Worm (Caenorhabditis elegans) whole organism, L1 larva: ENCODE data around the gene clic-1.
A peak's percentile ranks its signal among the peaks of the same experiment; 100 is the strongest.

Source experiments
- C34B4.2 ChIP-seq: sonication (generic microtip); optimal IDR thresholded peaks from 2 replicates; lab custom pipeline; 2017; ENCODE audit warnings: mild to moderate bottlenecking, missing genetic modification characterization, missing compliant biosample characterization
- aha-1 ChIP-seq: fragments of 150-350 bp; optimal IDR thresholded peaks from 2 replicates; lab custom pipeline; 2014; ENCODE audit warnings: missing biosample characterization, missing genetic modification characterization
- alr-1 ChIP-seq: fragments of 200-800 bp; sonication (Bioruptor generic); optimal IDR thresholded peaks from 2 replicates; lab custom pipeline; 2018; ENCODE audit warnings: borderline replicate concordance, mild to moderate bottlenecking, missing genetic modification characterization, missing compliant biosample characterization
- aly-2 ChIP-seq: fragments of 150-350 bp; optimal IDR thresholded peaks from 2 replicates; lab custom pipeline; 2014; ENCODE audit warnings: missing biosample characterization, missing genetic modification characterization
- ama-1 ChIP-seq: fragments of 150-350 bp; optimal IDR thresholded peaks from 2 replicates; lab custom pipeline; 2014
- blmp-1 ChIP-seq: fragments of 150-350 bp; optimal IDR thresholded peaks from 2 replicates; lab custom pipeline; 2014; ENCODE audit warnings: missing biosample characterization, missing genetic modification characterization
- ceh-8 ChIP-seq: fragments of 200-800 bp; sonication (Bioruptor generic); optimal IDR thresholded peaks from 2 replicates; lab custom pipeline; 2018; ENCODE audit warnings: mild to moderate bottlenecking, missing genetic modification characterization, moderate library complexity, missing compliant biosample characterization
- dpl-1 ChIP-seq, 3 experiments: fragments of 150-350 bp in 2 of 3; sonication (generic microtip) in 1 of 3; optimal IDR thresholded peaks; 2 replicates each; lab custom pipeline; 2014 to 2017; ENCODE audit warnings: missing biosample characterization in 3 of 3, missing genetic modification characterization in 3 of 3, missing genetic modification reagents in 3 of 3
- dsc-1 ChIP-seq: sonication (generic microtip); optimal IDR thresholded peaks from 2 replicates; lab custom pipeline; 2016; ENCODE audit warnings: mild to moderate bottlenecking, missing genetic modification characterization, missing compliant biosample characterization
- efl-1 ChIP-seq, 4 experiments: fragments of 150-350 bp; optimal IDR thresholded peaks in 3 of 4; peaks in 1 of 4; 1 replicate in 1 of 4; 2 replicates in 3 of 4; lab custom pipeline; 2014; ENCODE audit warnings: missing biosample characterization in 2 of 4, missing genetic modification characterization in 2 of 4, missing genetic modification reagents in 2 of 4
- egl-13 ChIP-seq: sonication (generic microtip); optimal IDR thresholded peaks from 2 replicates; lab custom pipeline; 2016; ENCODE audit warnings: missing genotype, missing genetic modification reagents, missing genetic modification characterization, missing compliant biosample characterization
- egl-27 ChIP-seq, 2 experiments: fragments of 150-350 bp in 1 of 2; sonication (generic microtip); optimal IDR thresholded peaks; 3 replicates each; lab custom pipeline; 2017 to 2018; ENCODE audit warnings: missing biosample characterization in 2 of 2, missing genetic modification characterization in 2 of 2, missing genetic modification reagents in 2 of 2
- elt-2 ChIP-seq: sonication (generic microtip); optimal IDR thresholded peaks from 2 replicates; lab custom pipeline; 2016; ENCODE audit warnings: missing genetic modification characterization, mild to moderate bottlenecking, inconsistent platforms, missing compliant biosample characterization, missing genetic modification reagents
- elt-3 ChIP-seq, 6 experiments: fragments of 150-350 bp in 1 of 6; sonication (generic microtip); optimal IDR thresholded peaks; 2 replicates each; lab custom pipeline; 2017 to 2018; ENCODE audit warnings: missing biosample characterization in 6 of 6, missing genetic modification characterization in 6 of 6, inconsistent platforms in 1 of 6
- fos-1 ChIP-seq: fragments of 150-350 bp; optimal IDR thresholded peaks from 2 replicates; lab custom pipeline; 2014; ENCODE audit warnings: missing biosample characterization, missing genetic modification characterization
- isw-1 ChIP-seq: fragments of 200-800 bp; sonication (Bioruptor generic); IDR thresholded peaks from 2 replicates; pipeline ENCODE4 v1.3.6; 2022; ENCODE audit warnings: missing genetic modification characterization, missing compliant biosample characterization
- jun-1 ChIP-seq: fragments of 150-350 bp; optimal IDR thresholded peaks from 2 replicates; lab custom pipeline; 2014; ENCODE audit warnings: missing biosample characterization, missing genetic modification reagents, missing genetic modification characterization
- lin-14 ChIP-seq: fragments of 200-800 bp; sonication (Bioruptor generic); optimal IDR thresholded peaks from 2 replicates; lab custom pipeline; 2018; ENCODE audit warnings: mild to moderate bottlenecking, missing genetic modification characterization, moderate library complexity, missing compliant biosample characterization
- lin-15B ChIP-seq: fragments of 150-350 bp; sonication (generic microtip); optimal IDR thresholded peaks from 3 replicates; lab custom pipeline; 2014; ENCODE audit warnings: missing biosample characterization, missing genetic modification characterization
- lin-39 ChIP-seq: fragments of 150-350 bp; optimal IDR thresholded peaks from 2 replicates; lab custom pipeline; 2014; ENCODE audit warnings: missing biosample characterization, missing genetic modification reagents, missing genetic modification characterization
- lir-3 ChIP-seq: sonication (generic microtip); optimal IDR thresholded peaks from 2 replicates; lab custom pipeline; 2016; ENCODE audit warnings: mild to moderate bottlenecking, missing genetic modification characterization, moderate library complexity, missing compliant biosample characterization; ENCODE audit not compliant: poor library complexity
- mef-2 ChIP-seq: fragments of 150-350 bp; optimal IDR thresholded peaks from 2 replicates; lab custom pipeline; 2014; ENCODE audit warnings: missing biosample characterization, missing genetic modification characterization
- nhr-19 ChIP-seq: fragments of 200-800 bp; sonication (Bioruptor generic); conservative IDR thresholded peaks from 2 replicates; pipeline ENCODE4 v1.3.6; 2022; ENCODE audit warnings: missing genetic modification characterization, missing compliant biosample characterization
- nhr-20 ChIP-seq: sonication (generic microtip); optimal IDR thresholded peaks from 2 replicates; lab custom pipeline; 2016; ENCODE audit warnings: mild to moderate bottlenecking, missing genetic modification characterization, missing compliant biosample characterization
- nhr-47 ChIP-seq: sonication (generic microtip); optimal IDR thresholded peaks from 2 replicates; lab custom pipeline; 2016; ENCODE audit warnings: mild to moderate bottlenecking, missing genetic modification characterization, moderate library complexity, missing compliant biosample characterization
- nhr-71 ChIP-seq: sonication (generic microtip); optimal IDR thresholded peaks from 2 replicates; lab custom pipeline; 2016; ENCODE audit warnings: mild to moderate bottlenecking, missing genetic modification characterization, moderate library complexity, missing compliant biosample characterization
- nhr-76 ChIP-seq: sonication (generic microtip); optimal IDR thresholded peaks from 2 replicates; lab custom pipeline; 2017; ENCODE audit warnings: missing biosample characterization, missing genetic modification characterization
- nhr-77 ChIP-seq: fragments of 150-350 bp; optimal IDR thresholded peaks from 2 replicates; lab custom pipeline; 2014; ENCODE audit warnings: missing biosample characterization, missing genetic modification characterization
- nhr-84 ChIP-seq: sonication (generic microtip); optimal IDR thresholded peaks from 2 replicates; lab custom pipeline; 2017; ENCODE audit warnings: missing biosample characterization, missing genetic modification characterization
- nhr-85 ChIP-seq: sonication (generic microtip); peaks from one replicate; lab custom pipeline; 2016; ENCODE audit warnings: missing genetic modification characterization, inconsistent platforms, missing compliant biosample characterization
- nhr-90 ChIP-seq: sonication (generic microtip); optimal IDR thresholded peaks from 2 replicates; lab custom pipeline; 2016; ENCODE audit warnings: mild to moderate bottlenecking, missing genetic modification characterization, missing compliant biosample characterization; ENCODE audit not compliant: poor library complexity
- swsn-7 ChIP-seq: sonication (generic microtip); optimal IDR thresholded peaks from 2 replicates; lab custom pipeline; 2016; ENCODE audit warnings: missing genetic modification characterization, missing compliant biosample characterization
- tbx-2 ChIP-seq: sonication (generic microtip); optimal IDR thresholded peaks from 2 replicates; lab custom pipeline; 2016; ENCODE audit warnings: missing genetic modification characterization, missing compliant biosample characterization
- unc-30 ChIP-seq: sonication (generic microtip); optimal IDR thresholded peaks from 2 replicates; lab custom pipeline; 2017; ENCODE audit warnings: missing biosample characterization, missing genetic modification characterization
- unc-62 ChIP-seq: fragments of 150-350 bp; optimal IDR thresholded peaks from 2 replicates; lab custom pipeline; 2014; ENCODE audit warnings: missing biosample characterization, missing genetic modification reagents, missing genetic modification characterization
- unc-86 ChIP-seq: sonication (generic microtip); optimal IDR thresholded peaks from 2 replicates; lab custom pipeline; 2016; ENCODE audit warnings: missing genetic modification characterization, missing compliant biosample characterization
- xbp-1 ChIP-seq: sonication (generic microtip); optimal IDR thresholded peaks from 2 replicates; lab custom pipeline; 2016; ENCODE audit warnings: missing genetic modification characterization, missing compliant biosample characterization
- zag-1 ChIP-seq: fragments of 150-350 bp; optimal IDR thresholded peaks from 2 replicates; lab custom pipeline; 2014; ENCODE audit warnings: missing biosample characterization, missing genetic modification characterization
- zip-4 ChIP-seq: fragments of 200-800 bp; sonication (Bioruptor generic); optimal IDR thresholded peaks from 2 replicates; lab custom pipeline; 2018; ENCODE audit warnings: mild to moderate bottlenecking, missing genetic modification characterization, moderate library complexity, missing compliant biosample characterization
- ztf-11 ChIP-seq, 2 experiments: sonication (generic microtip); optimal IDR thresholded peaks; 2 replicates each; lab custom pipeline; 2016 to 2017; ENCODE audit warnings: missing genetic modification characterization in 2 of 2, missing biosample characterization in 1 of 2, missing compliant biosample characterization in 1 of 2

Gene clic-1

DNA sequence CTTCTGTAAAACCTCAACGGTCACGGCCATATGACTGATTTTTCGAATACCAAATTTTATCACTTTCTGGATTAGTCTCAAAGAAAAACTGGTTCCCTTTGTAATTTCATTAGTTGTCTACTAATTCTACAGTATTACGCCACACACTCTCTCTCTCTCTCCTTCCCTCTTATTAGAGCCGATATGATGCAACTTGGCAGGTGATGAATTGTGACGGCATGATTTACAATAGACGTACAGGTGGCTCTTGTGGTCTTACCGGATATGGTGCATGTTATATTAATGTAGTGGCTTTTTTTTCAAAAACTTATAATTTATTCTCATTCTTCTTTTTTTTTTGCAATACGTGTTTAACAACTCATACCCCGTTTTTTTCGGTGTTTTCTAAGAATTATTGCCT lies 7.2 kb upstream of the clic-1 start:
- TF ChIP-seq blmp-1 (tag; lab: Kevin White, UChicago) (peak; percentile 2), aha-1 (tag; lab: Kevin White, UChicago) (no peak)

DNA sequence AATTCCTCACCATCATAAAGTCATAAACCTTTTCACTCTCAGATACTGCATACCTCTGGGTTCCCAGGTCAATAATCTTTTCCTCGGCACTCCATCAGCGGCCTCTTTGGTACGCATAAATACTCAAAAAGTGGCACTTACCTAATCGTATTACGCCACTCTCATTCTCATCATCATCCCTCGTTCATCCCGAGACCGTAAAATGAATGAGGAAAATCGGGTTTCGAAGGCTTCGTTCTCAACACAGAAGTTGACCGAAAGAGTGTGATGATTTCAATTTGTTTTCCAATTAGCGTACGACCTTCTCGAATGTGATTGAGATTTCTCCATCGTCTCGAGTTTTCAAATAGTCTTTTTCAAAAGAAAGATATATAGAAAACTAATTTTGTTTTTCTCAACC lies 5.2 kb upstream of the clic-1 start:
- TF ChIP-seq unc-62 (GFP tag; lab: Kevin White, UChicago) (no peak), aha-1 (tag; lab: Kevin White, UChicago) (no peak), ztf-11 (tag; optimal IDR thresholded peaks at IDR 0.05; lab: Kevin White, UChicago) (no peak), fos-1 (tag; lab: Kevin White, UChicago) (no peak), nhr-76 (tag; lab: Kevin White, UChicago) (no peak), nhr-19 (GFP tag; lab: Robert Waterston, UW) (no peak), elt-3 (tag; optimal IDR thresholded peaks at IDR 0.05; lab: Kevin White, UChicago) (no peak), nhr-85 (tag; lab: Kevin White, UChicago) (peak; percentile 47), aly-2 (tag; lab: Kevin White, UChicago) (no peak), ama-1 (lab: Kevin White, UChicago) (no peak), blmp-1 (tag; lab: Kevin White, UChicago) (peak; percentile 28)

- no peak for TF ChIP-seq lin-15B (tag; lab: Kevin White, UChicago)
- TF ChIP-seq lir-3 (tag; lab: Kevin White, UChicago), result no peak
- TF ChIP-seq lin-39 (tag; lab: Kevin White, UChicago), result no peak
- TF ChIP-seq egl-13 (tag; lab: Kevin White, UChicago), result no peak
- no peak for TF ChIP-seq zag-1
- no peak for TF ChIP-seq jun-1 (tag; lab: Kevin White, UChicago)
- no peak for TF ChIP-seq nhr-71 (tag; lab: Kevin White, UChicago)
- TF ChIP-seq dsc-1 (tag; lab: Kevin White, UChicago), result no peak
- TF ChIP-seq lin-14, result no peak
- TF ChIP-seq blmp-1 (tag; lab: Kevin White, UChicago), result no peak
- no peak for TF ChIP-seq nhr-90 (tag; lab: Kevin White, UChicago)
- no peak for TF ChIP-seq nhr-76 (tag; lab: Kevin White, UChicago)
- no peak for TF ChIP-seq unc-86 (tag; lab: Kevin White, UChicago)
- no peak for TF ChIP-seq unc-30 (tag; lab: Kevin White, UChicago)
- no peak for TF ChIP-seq elt-2 (tag; lab: Kevin White, UChicago)
- TF ChIP-seq ama-1 (lab: Kevin White, UChicago), result no peak
- TF ChIP-seq isw-1 (GFP tag; lab: Robert Waterston, UW), result no peak
Measured at ce11 chrV:7737710-7738109, 3.0 kb upstream of the clic-1 start, which contains the start of gene srr-9. Gene srr-9 (plus strand): TSS chrV:7738010.

ce11 chrV:7735319-7735718 lies 608 bp upstream of the clic-1 start, which contains the start of gene srr-10:
Gene srr-10 (plus strand): TSS chrV:7735619.
- TF ChIP-seq nhr-19 (GFP tag; lab: Robert Waterston, UW) (no peak), efl-1 (optimal IDR thresholded peaks at IDR 0.05; lab: Kevin White, UChicago) (no peak), efl-1 (GFP tag; optimal IDR thresholded peaks at IDR 0.05 in 1 of 2; lab: Kevin White, UChicago) (peak in 1 of 2 experiments; percentile 34)
- TF ChIP-seq, all 84 proteins: peak for 1

DNA sequence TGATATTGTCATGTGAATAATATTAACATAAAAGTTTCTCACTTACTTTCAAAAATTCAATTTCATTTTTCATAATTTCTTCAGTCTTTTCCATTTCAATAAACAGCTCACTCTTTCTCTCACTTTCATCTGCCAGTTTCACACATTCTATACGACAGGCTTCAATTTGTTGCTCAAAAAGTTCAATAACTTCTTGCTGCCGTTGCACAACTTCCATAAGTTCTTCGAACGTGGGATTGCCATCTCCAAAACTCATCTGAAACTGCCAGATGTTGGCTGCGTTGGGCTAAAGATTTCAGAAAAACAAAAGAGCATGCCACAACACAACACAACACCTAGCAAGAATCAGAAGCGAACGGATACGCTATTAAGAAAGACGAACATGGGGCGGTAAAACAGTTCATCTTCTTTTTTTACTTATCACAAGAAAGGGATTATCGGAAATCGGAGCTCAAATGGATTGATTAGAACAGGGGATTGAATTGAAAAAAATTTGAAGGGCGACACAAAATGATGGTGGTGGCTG lies 1.4 kb downstream of the clic-1 start:
- TF ChIP-seq unc-86 (tag; lab: Kevin White, UChicago) (no peak), ama-1 (lab: Kevin White, UChicago) (peak; percentile 52), ceh-8 (GFP tag; lab: Kevin White, UChicago) (no peak)

DNA sequence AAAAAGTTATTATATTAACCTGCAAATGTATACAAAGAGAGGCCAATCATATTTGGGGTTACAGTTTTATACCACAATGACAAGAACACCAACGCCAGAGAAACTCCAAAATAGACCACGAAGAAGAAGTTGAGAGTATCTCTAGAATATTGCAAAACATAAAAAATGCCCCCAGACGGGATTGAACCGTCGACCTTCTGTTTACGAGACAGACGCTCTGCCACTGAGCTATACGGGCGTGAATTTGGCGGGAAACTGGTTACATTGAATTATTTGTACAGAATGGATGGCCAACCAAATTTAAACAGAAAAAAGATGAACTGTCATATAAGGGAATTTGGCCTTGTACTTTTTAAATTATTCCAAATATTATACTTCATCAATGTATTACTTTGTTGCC lies 4.2 kb downstream of the clic-1 start:
- TF ChIP-seq nhr-20 (tag; lab: Kevin White, UChicago) (peak; percentile 67), tbx-2 (peak; percentile 32), egl-27 (tag; optimal IDR thresholded peaks at IDR 0.05; lab: Kevin White, UChicago) (no peak), mef-2 (tag; lab: Kevin White, UChicago) (no peak), dpl-1 (GFP tag; optimal IDR thresholded peaks at IDR 0.05; lab: Kevin White, UChicago) (peak; percentile 61 to 65 (median 64)), zip-4 (no peak), swsn-7 (tag; lab: Kevin White, UChicago) (peak; percentile 56), ztf-11 (tag; optimal IDR thresholded peaks at IDR 0.05; lab: Kevin White, UChicago) (no peak), nhr-47 (tag; lab: Kevin White, UChicago) (peak; percentile 59), alr-1 (tag; lab: Kevin White, UChicago) (no peak), lin-15B (tag; lab: Kevin White, UChicago) (no peak), C34B4.2 (tag; lab: Kevin White, UChicago) (no peak), jun-1 (tag; lab: Kevin White, UChicago) (no peak), xbp-1 (tag; lab: Kevin White, UChicago) (peak; percentile 32), blmp-1 (tag; lab: Kevin White, UChicago) (peak; percentile 32), egl-13 (tag; lab: Kevin White, UChicago) (no peak), nhr-77 (tag; lab: Kevin White, UChicago) (peak; percentile 42), nhr-84 (tag; lab: Kevin White, UChicago) (no peak), unc-62 (GFP tag; lab: Kevin White, UChicago) (no peak)
